Worm (Caenorhabditis elegans) whole organism, L2 larva: ENCODE measurements around the gene seu-1.

ENCODE experiments used
- C34F6.9 ChIP-seq: fragments of 150-350 bp; optimal IDR thresholded peaks from 2 replicates; lab custom pipeline; 2014; ENCODE audit warnings: missing biosample characterization, missing genetic modification characterization
- F13H6.1 ChIP-seq: sonication (generic microtip); optimal IDR thresholded peaks from 2 replicates; lab custom pipeline; 2016; ENCODE audit warnings: missing genetic modification characterization, missing compliant biosample characterization
- R02D3.7 ChIP-seq: fragments of 150-350 bp; optimal IDR thresholded peaks from 2 replicates; lab custom pipeline; 2014; ENCODE audit warnings: missing biosample characterization, missing genetic modification characterization
- ZK546.5 ChIP-seq: sonication (generic microtip); optimal IDR thresholded peaks from 2 replicates; lab custom pipeline; 2017; ENCODE audit warnings: missing biosample characterization, missing genetic modification characterization
- alr-1 ChIP-seq: fragments of 150-350 bp; optimal IDR thresholded peaks from 2 replicates; lab custom pipeline; 2014; ENCODE audit warnings: missing biosample characterization, missing genetic modification characterization
- aly-2 ChIP-seq: fragments of 150-350 bp; optimal IDR thresholded peaks from 2 replicates; lab custom pipeline; 2014; ENCODE audit warnings: missing biosample characterization, missing genetic modification characterization
- ama-1 ChIP-seq: fragments of 150-350 bp; optimal IDR thresholded peaks from 2 replicates; lab custom pipeline; 2018; ENCODE audit warnings: inconsistent platforms
- blmp-1 ChIP-seq: sonication (generic microtip); optimal IDR thresholded peaks from 2 replicates; lab custom pipeline; 2017; ENCODE audit warnings: missing genetic modification characterization, mild to moderate bottlenecking, missing compliant biosample characterization, antibody characterized with exemption, moderate library complexity; ENCODE audit not compliant: insufficient read depth
- ceh-16 ChIP-seq: fragments of 150-350 bp; optimal IDR thresholded peaks from 2 replicates; lab custom pipeline; 2014; ENCODE audit warnings: missing biosample characterization, missing genetic modification characterization
- ceh-82 ChIP-seq: fragments of 150-350 bp; optimal IDR thresholded peaks from 2 replicates; lab custom pipeline; 2014; ENCODE audit warnings: missing biosample characterization, missing genetic modification characterization
- dmd-4 ChIP-seq: sonication (generic microtip); optimal IDR thresholded peaks from 2 replicates; lab custom pipeline; 2017; ENCODE audit warnings: missing biosample characterization, missing genetic modification characterization
- elt-1 ChIP-seq: fragments of 150-350 bp; optimal IDR thresholded peaks from 2 replicates; lab custom pipeline; 2014; ENCODE audit warnings: missing biosample characterization, missing genetic modification characterization
- elt-3 ChIP-seq: sonication (generic microtip); optimal IDR thresholded peaks from 2 replicates; lab custom pipeline; 2017; ENCODE audit warnings: missing biosample characterization, missing genetic modification characterization
- fos-1 ChIP-seq: fragments of 150-350 bp; optimal IDR thresholded peaks from 2 replicates; lab custom pipeline; 2014; ENCODE audit warnings: missing biosample characterization, missing genetic modification characterization
- gmeb-1 ChIP-seq: fragments of 150-350 bp; optimal IDR thresholded peaks from 2 replicates; lab custom pipeline; 2014; ENCODE audit warnings: missing biosample characterization, missing genetic modification characterization
- lin-11 ChIP-seq: fragments of 150-350 bp; sonication (generic microtip); optimal IDR thresholded peaks from 2 replicates; lab custom pipeline; 2014; ENCODE audit warnings: missing biosample characterization, missing genetic modification characterization, inconsistent platforms, mixed read lengths
- lin-13 ChIP-seq: fragments of 150-350 bp; optimal IDR thresholded peaks from 2 replicates; lab custom pipeline; 2014; ENCODE audit warnings: missing biosample characterization, missing genetic modification reagents, missing genetic modification characterization
- lin-39 ChIP-seq: fragments of 150-350 bp; optimal IDR thresholded peaks from 2 replicates; lab custom pipeline; 2014; ENCODE audit warnings: missing biosample characterization, missing genetic modification reagents, missing genetic modification characterization
- lsy-2 ChIP-seq, 2 experiments: fragments of 150-350 bp in 1 of 2; sonication (generic microtip) in 1 of 2; optimal IDR thresholded peaks; 2 replicates each; lab custom pipeline; 2014 to 2017; ENCODE audit warnings: missing biosample characterization in 2 of 2, missing genetic modification characterization in 2 of 2
- mab-5 ChIP-seq: fragments of 150-350 bp; optimal IDR thresholded peaks from 2 replicates; lab custom pipeline; 2014; ENCODE audit warnings: missing biosample characterization, missing genetic modification characterization
- mbf-1 ChIP-seq: sonication (generic microtip); optimal IDR thresholded peaks from 2 replicates; lab custom pipeline; 2017; ENCODE audit warnings: missing biosample characterization, missing genetic modification characterization
- mdl-1 ChIP-seq, 2 experiments: fragments of 150-350 bp in 1 of 2; sonication (generic microtip) in 1 of 2; optimal IDR thresholded peaks; 2 replicates each; lab custom pipeline; 2017; ENCODE audit warnings: missing biosample characterization in 2 of 2, missing genetic modification characterization in 2 of 2
- nhr-10 ChIP-seq: sonication (generic microtip); optimal IDR thresholded peaks from 2 replicates; lab custom pipeline; 2017; ENCODE audit warnings: missing biosample characterization, missing genetic modification characterization
- nhr-11 ChIP-seq: fragments of 150-350 bp; optimal IDR thresholded peaks from 2 replicates; lab custom pipeline; 2014; ENCODE audit warnings: missing biosample characterization, missing genetic modification characterization
- nhr-12 ChIP-seq: fragments of 150-350 bp; optimal IDR thresholded peaks from 2 replicates; lab custom pipeline; 2014; ENCODE audit warnings: missing biosample characterization, missing genetic modification characterization
- nhr-129 ChIP-seq: fragments of 150-350 bp; optimal IDR thresholded peaks from 2 replicates; lab custom pipeline; 2014; ENCODE audit warnings: missing biosample characterization, missing genetic modification characterization
- nhr-21 ChIP-seq: fragments of 150-350 bp; optimal IDR thresholded peaks from 2 replicates; lab custom pipeline; 2014; ENCODE audit warnings: missing biosample characterization, missing genetic modification characterization
- nhr-237 ChIP-seq: fragments of 150-350 bp; optimal IDR thresholded peaks from 2 replicates; lab custom pipeline; 2014; ENCODE audit warnings: missing biosample characterization, missing genetic modification characterization
- nhr-25 ChIP-seq: fragments of 150-350 bp; sonication (generic microtip); optimal IDR thresholded peaks from 3 replicates; lab custom pipeline; 2014; ENCODE audit warnings: missing biosample characterization, missing genetic modification characterization
- nhr-6 ChIP-seq: fragments of 150-350 bp; optimal IDR thresholded peaks from 2 replicates; lab custom pipeline; 2014; ENCODE audit warnings: missing biosample characterization, missing genetic modification characterization
- peb-1 ChIP-seq: fragments of 150-350 bp; optimal IDR thresholded peaks from 2 replicates; lab custom pipeline; 2014; ENCODE audit warnings: missing biosample characterization, missing genetic modification characterization
- sem-4 ChIP-seq: fragments of 150-350 bp; optimal IDR thresholded peaks from 2 replicates; lab custom pipeline; 2014; ENCODE audit warnings: missing biosample characterization, missing genetic modification reagents, missing genetic modification characterization
- skn-1 ChIP-seq: sonication (generic microtip); optimal IDR thresholded peaks from 2 replicates; lab custom pipeline; 2017; ENCODE audit warnings: missing biosample characterization, missing genetic modification characterization
- sma-9 ChIP-seq, 2 experiments: fragments of 150-350 bp in 1 of 2; sonication (generic microtip) in 1 of 2; optimal IDR thresholded peaks; 2 replicates each; lab custom pipeline; 2014 to 2016; ENCODE audit warnings: missing genetic modification characterization in 2 of 2, mild to moderate bottlenecking in 1 of 2, missing biosample characterization in 1 of 2, missing compliant biosample characterization in 1 of 2, missing genetic modification reagents in 1 of 2, moderate library complexity in 1 of 2
- snpc-4 ChIP-seq: fragments of 150-350 bp; optimal IDR thresholded peaks from 2 replicates; lab custom pipeline; 2014; ENCODE audit warnings: missing biosample characterization, missing genetic modification characterization
- unc-39 ChIP-seq: fragments of 150-350 bp; optimal IDR thresholded peaks from 2 replicates; lab custom pipeline; 2014; ENCODE audit warnings: missing biosample characterization, missing genetic modification characterization
- zag-1 ChIP-seq: fragments of 150-350 bp; optimal IDR thresholded peaks from 2 replicates; lab custom pipeline; 2014; ENCODE audit warnings: missing biosample characterization, missing genetic modification characterization
- ztf-1 ChIP-seq: fragments of 200-800 bp; sonication (Bioruptor generic); conservative IDR thresholded peaks from 2 replicates; pipeline ENCODE4 v1.3.6; 2022; ENCODE audit warnings: missing genetic modification characterization, missing compliant biosample characterization
- ztf-11 ChIP-seq: sonication (generic microtip); optimal IDR thresholded peaks from 2 replicates; lab custom pipeline; 2017; ENCODE audit warnings: missing biosample characterization, missing genetic modification characterization
- ztf-4 ChIP-seq: fragments of 150-350 bp; optimal IDR thresholded peaks from 2 replicates; lab custom pipeline; 2014; ENCODE audit warnings: missing biosample characterization, missing genetic modification characterization

The seu-1 gene

DNA sequence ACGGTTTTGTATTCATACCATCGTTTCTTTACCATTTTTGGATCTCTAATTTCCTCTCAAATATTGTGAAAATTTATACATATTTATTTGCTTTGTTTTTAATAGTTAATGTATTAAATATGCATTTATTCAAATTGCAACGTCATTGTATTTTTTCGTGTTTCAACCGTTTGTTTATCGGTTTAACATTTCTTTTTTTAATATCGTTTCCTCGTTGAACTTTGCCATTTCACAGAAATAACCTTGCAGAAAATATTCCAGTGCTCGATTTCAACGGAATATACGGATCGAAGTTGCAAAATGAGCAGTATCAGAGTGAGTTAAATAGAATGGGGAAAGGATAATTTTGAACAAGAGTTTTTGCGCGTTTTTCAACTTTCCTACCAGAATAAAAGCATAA lies at the start of gene seu-1:
Gene seu-1 (plus strand): TSS at position 301 of the 400 bp plus-strand sequence.
- no peak for TF ChIP-seq lsy-2 (tag; optimal IDR thresholded peaks at IDR 0.05; lab: Kevin White, UChicago)
- TF ChIP-seq gmeb-1: no peak
- TF ChIP-seq ceh-82 (tag; lab: Kevin White, UChicago): no peak
- TF ChIP-seq nhr-237 (tag; lab: Kevin White, UChicago): no peak
- no peak for TF ChIP-seq nhr-10 (tag; lab: Kevin White, UChicago)
- no peak for TF ChIP-seq unc-39 (tag; lab: Kevin White, UChicago)
- no peak for TF ChIP-seq ama-1 (lab: Kevin White, UChicago)
- no peak for TF ChIP-seq elt-3 (tag; lab: Kevin White, UChicago)
- TF ChIP-seq nhr-6 (tag; lab: Kevin White, UChicago): no peak
- no peak for TF ChIP-seq nhr-25
- TF ChIP-seq lin-11 (tag; lab: Kevin White, UChicago): no peak
- TF ChIP-seq nhr-21 (tag; lab: Kevin White, UChicago): no peak
- TF ChIP-seq mab-5 (tag; lab: Kevin White, UChicago): no peak
- no peak for TF ChIP-seq ztf-11
- TF ChIP-seq skn-1 (tag; lab: Kevin White, UChicago): no peak
- TF ChIP-seq nhr-11 (tag; lab: Kevin White, UChicago): no peak
- TF ChIP-seq peb-1 (tag; lab: Kevin White, UChicago): no peak
- TF ChIP-seq mbf-1 (tag; lab: Kevin White, UChicago): no peak
- no peak for TF ChIP-seq zag-1 (tag; lab: Kevin White, UChicago)
- TF ChIP-seq elt-1 (tag; lab: Kevin White, UChicago): no peak

DNA sequence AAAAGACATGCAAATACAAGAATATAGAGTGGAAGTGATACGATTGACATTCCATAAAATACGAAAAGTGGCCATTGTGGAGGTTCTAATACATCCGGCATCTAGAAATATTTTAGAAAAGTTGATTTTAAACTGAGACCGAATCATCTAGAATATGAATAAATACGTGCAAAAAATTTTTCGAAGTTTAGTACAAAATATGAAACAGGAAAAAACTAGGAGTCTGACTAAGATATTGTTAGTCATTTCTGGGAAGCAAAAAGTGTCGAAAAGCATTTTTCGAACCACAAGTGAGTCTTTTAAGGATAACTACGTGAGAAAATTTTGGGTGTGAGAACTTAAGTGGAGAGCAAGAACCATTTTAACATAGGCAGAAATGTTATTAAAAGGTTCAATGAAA lies 47.3 kb upstream of the seu-1 start, which contains the start of gene srv-32:
Gene srv-32 (minus strand): TSS at position 101 of the 400 bp plus-strand sequence.
- no peak for TF ChIP-seq lin-39 (tag; lab: Kevin White, UChicago)
- TF ChIP-seq R02D3.7: no peak
- no peak for TF ChIP-seq aly-2 (tag; lab: Kevin White, UChicago)
- TF ChIP-seq lsy-2 (tag; optimal IDR thresholded peaks at IDR 0.05; lab: Kevin White, UChicago): no peak
- TF ChIP-seq dmd-4 (tag; lab: Kevin White, UChicago): no peak
- TF ChIP-seq nhr-25: no peak
- TF ChIP-seq sma-9 (GFP tag; optimal IDR thresholded peaks at IDR 0.05; lab: Kevin White, UChicago): no peak
- no peak for TF ChIP-seq sma-9 (tag; optimal IDR thresholded peaks at IDR 0.05; lab: Kevin White, UChicago)
- no peak for TF ChIP-seq snpc-4
- TF ChIP-seq mbf-1 (tag; lab: Kevin White, UChicago): no peak
- no peak for TF ChIP-seq F13H6.1
- no peak for TF ChIP-seq sem-4 (tag; lab: Kevin White, UChicago)
- TF ChIP-seq lin-11 (tag; lab: Kevin White, UChicago): no peak
- TF ChIP-seq ztf-4 (tag; lab: Kevin White, UChicago): no peak
- no peak for TF ChIP-seq skn-1 (tag; lab: Kevin White, UChicago)
- TF ChIP-seq elt-3 (tag; lab: Kevin White, UChicago): no peak
- no peak for TF ChIP-seq alr-1 (tag; lab: Kevin White, UChicago)
- no peak for TF ChIP-seq ZK546.5 (tag; lab: Kevin White, UChicago)

DNA sequence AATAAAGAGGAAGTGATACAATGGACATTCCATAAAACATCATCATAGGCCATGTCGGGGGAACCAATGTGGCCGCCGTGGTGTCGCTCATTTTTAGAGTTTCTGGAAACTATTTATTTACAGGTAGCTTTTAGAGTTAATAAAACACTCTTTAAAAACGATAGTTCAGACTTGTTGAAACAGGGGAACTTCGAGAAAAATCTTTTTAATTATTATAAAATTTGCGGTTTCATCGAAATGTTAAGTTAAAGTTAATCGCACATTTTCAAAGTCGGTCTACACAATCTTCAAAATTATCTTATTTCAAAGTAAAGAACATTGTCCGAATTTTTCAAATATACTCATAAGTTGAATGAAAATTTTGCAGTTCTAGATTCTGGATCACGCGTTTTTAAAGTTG lies 45.2 kb upstream of the seu-1 start, which contains the start of gene ops-1:
Gene ops-1 (minus strand): TSS at position 101 of the 400 bp plus-strand sequence.
- TF ChIP-seq mab-5 (tag; lab: Kevin White, UChicago): no peak
- no peak for TF ChIP-seq ceh-82 (tag; lab: Kevin White, UChicago)
- TF ChIP-seq blmp-1 (tag; lab: Kevin White, UChicago): no peak
- TF ChIP-seq nhr-6 (tag; lab: Kevin White, UChicago): no peak
- no peak for TF ChIP-seq elt-3 (tag; lab: Kevin White, UChicago)
- no peak for TF ChIP-seq gmeb-1
- no peak for TF ChIP-seq C34F6.9 (tag; lab: Kevin White, UChicago)

DNA sequence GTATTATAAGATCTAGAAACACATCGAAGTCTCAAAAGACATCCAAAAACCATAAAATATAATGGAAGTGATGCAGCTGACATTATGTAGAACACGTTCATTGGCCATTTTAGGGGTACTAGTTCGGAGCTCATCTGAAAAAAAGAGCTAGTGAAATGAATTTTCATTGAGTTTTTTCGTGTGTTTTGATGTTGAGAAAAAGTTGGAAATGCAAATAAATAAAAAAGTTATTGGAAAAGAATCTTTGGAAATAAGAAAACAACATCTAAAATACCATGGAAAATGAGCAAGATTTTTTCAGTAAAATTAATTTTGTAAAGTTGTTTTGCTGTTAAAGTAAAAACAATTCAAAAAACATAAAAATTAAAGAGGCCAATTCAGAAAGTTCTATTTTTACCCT lies 38.7 kb upstream of the seu-1 start, which contains the start of gene srv-24:
Gene srv-24 (minus strand): TSS at position 101 of the 400 bp plus-strand sequence.
- TF ChIP-seq gmeb-1 (no peak), C34F6.9 (tag; lab: Kevin White, UChicago) (no peak), nhr-11 (tag; lab: Kevin White, UChicago) (no peak), nhr-25 (no peak), skn-1 (tag; lab: Kevin White, UChicago) (no peak), unc-39 (tag; lab: Kevin White, UChicago) (no peak), nhr-12 (tag; lab: Kevin White, UChicago) (no peak), nhr-129 (tag; lab: Kevin White, UChicago) (no peak), elt-1 (tag; lab: Kevin White, UChicago) (no peak), sma-9 (GFP tag; optimal IDR thresholded peaks at IDR 0.05; lab: Kevin White, UChicago) (no peak), sma-9 (tag; optimal IDR thresholded peaks at IDR 0.05; lab: Kevin White, UChicago) (no peak), fos-1 (tag; lab: Kevin White, UChicago) (no peak), lin-13 (no peak), mdl-1 (tag; optimal IDR thresholded peaks at IDR 0.05; lab: Kevin White, UChicago) (no peak), dmd-4 (tag; lab: Kevin White, UChicago) (no peak), ztf-1 (GFP tag; lab: Robert Waterston, UW) (no peak), ceh-16 (no peak)
- TF ChIP-seq, all 48 proteins: peak for 0
